Fruit fly (Drosophila melanogaster) whole organism, embryonic: Measurements from ENCODE around the gene CG5641.

Experiments used
- CG15696 ChIP-seq: fragments of 200-800 bp; sonication (Bioruptor generic); optimal IDR thresholded peaks from 2 replicates; lab custom pipeline; 2019; ENCODE audit warnings: missing biosample characterization, mild to moderate bottlenecking, missing genetic modification characterization, moderate library complexity
- CG33557 ChIP-seq: fragments of 200-800 bp; sonication (Bioruptor generic); optimal IDR thresholded peaks from 2 replicates; lab custom pipeline; 2019; ENCODE audit warnings: missing biosample characterization, mild to moderate bottlenecking, missing genetic modification characterization, moderate library complexity
- CG4360 ChIP-seq: fragments of 200-800 bp; sonication (Bioruptor generic); IDR thresholded peaks from 2 replicates; pipeline ENCODE4 v1.3.6; 2022; ENCODE audit warnings: missing biosample characterization, missing genetic modification characterization
- CG4820 ChIP-seq: fragments of 200-800 bp; sonication (Bioruptor generic); optimal IDR thresholded peaks from 3 replicates; lab custom pipeline; 2016; ENCODE audit warnings: missing biosample characterization, missing genetic modification characterization
- D19A ChIP-seq: fragments of 200-800 bp; optimal IDR thresholded peaks from 3 replicates; lab custom pipeline; 2019; ENCODE audit warnings: missing biosample characterization, mild to moderate bottlenecking, missing genetic modification characterization, moderate library complexity
- NC2β ChIP-seq: fragments of 200-800 bp; sonication (Bioruptor generic); optimal IDR thresholded peaks from 2 replicates; lab custom pipeline; 2016; ENCODE audit warnings: missing biosample characterization, missing genetic modification characterization
- bab2 ChIP-seq: fragments of 200-800 bp; sonication (Bioruptor generic); optimal IDR thresholded peaks from 2 replicates; lab custom pipeline; 2016; ENCODE audit warnings: missing biosample characterization, missing genetic modification characterization
- crol ChIP-seq: fragments of 200-800 bp; sonication (Bioruptor generic); IDR thresholded peaks from 2 replicates; pipeline ENCODE4 v1.3.6; 2022; ENCODE audit warnings: missing biosample characterization, missing genetic modification characterization
- en ChIP-seq: fragments of 200-800 bp; sonication (Bioruptor generic); optimal IDR thresholded peaks from 2 replicates; lab custom pipeline; 2016; ENCODE audit warnings: missing biosample characterization, missing genetic modification characterization
- nmo ChIP-seq: fragments of 200-800 bp; sonication (Bioruptor generic); optimal IDR thresholded peaks from 2 replicates; lab custom pipeline; 2018; ENCODE audit warnings: missing biosample characterization, mild to moderate bottlenecking, missing genetic modification characterization, moderate library complexity
- pzg ChIP-seq: fragments of 200-800 bp; sonication (Bioruptor generic); optimal IDR thresholded peaks from 3 replicates; lab custom pipeline; 2018; ENCODE audit warnings: missing biosample characterization, mild to moderate bottlenecking, missing genetic modification characterization, moderate library complexity
- wor ChIP-seq: fragments of 200-800 bp; sonication (Bioruptor generic); IDR thresholded peaks from 2 replicates; pipeline ENCODE4 v1.3.6; 2022; ENCODE audit warnings: missing biosample characterization, missing genetic modification characterization

Gene CG5641

DNA sequence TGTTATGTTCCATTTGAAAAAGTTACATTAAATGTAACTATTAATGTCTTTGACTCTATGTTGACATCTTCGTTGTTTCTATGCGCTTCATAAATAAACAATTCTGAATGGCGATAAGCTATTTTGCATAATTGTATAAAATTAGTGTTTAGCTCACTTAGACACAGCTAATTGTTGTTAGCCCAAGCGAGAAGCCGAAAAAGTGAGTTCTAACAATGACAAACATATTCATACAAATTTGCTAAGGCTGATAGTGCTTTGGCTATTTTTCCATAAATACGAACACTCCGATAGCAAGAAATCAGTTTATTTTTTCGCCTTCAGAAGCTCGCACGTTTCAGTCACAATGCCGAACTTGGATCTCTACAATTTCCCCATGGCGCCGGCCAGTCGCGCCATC lies 50.9 kb downstream of the CG5641 start, which contains the start of gene GstD7:
TSS of gene GstD7 (plus strand) at position 301 of the 400 bp plus-strand sequence.
- TF ChIP-seq D19A (tag; lab: Kevin White, UChicago) (no peak), CG4360 (GFP tag; lab: Robert Waterston, UW) (no peak), CG33557 (no peak), nmo (GFP tag; lab: Kevin White, UChicago) (no peak), bab2 (GFP tag; lab: Kevin White, UChicago) (no peak), pzg (GFP tag; lab: Kevin White, UChicago) (no peak), NC2β (GFP tag; lab: Kevin White, UChicago) (no peak), CG4820 (no peak), CG15696 (no peak), en (GFP tag; lab: Kevin White, UChicago) (no peak), wor (GFP tag; lab: Robert Waterston, UW) (no peak), crol (no peak)
- TF ChIP-seq, all 482 proteins: peak for 0
